Fruit fly (Drosophila melanogaster) whole organism, embryonic: Measurements from ENCODE around the gene CG32243.
A peak's percentile ranks its signal among the peaks of the same experiment; 100 is the strongest.

Source experiments
- Abd-B ChIP-seq: fragments of 200-800 bp; sonication (Bioruptor generic); optimal IDR thresholded peaks from 2 replicates; lab custom pipeline; 2018; ENCODE audit warnings: missing biosample characterization, mild to moderate bottlenecking, missing genetic modification characterization, moderate library complexity
- BEAF-32 ChIP-seq: fragments of 200-800 bp; sonication (Bioruptor generic); optimal IDR thresholded peaks from 3 replicates; lab custom pipeline; 2017; ENCODE audit warnings: missing biosample characterization, missing genetic modification characterization, mild to moderate bottlenecking, moderate library complexity, missing genetic modification reagents
- CG10321 ChIP-seq: fragments of 200-800 bp; sonication (Bioruptor generic); IDR thresholded peaks from 2 replicates; pipeline ENCODE4 v1.3.6; 2022; ENCODE audit warnings: missing biosample characterization, missing genetic modification characterization
- CG11504 ChIP-seq: fragments of 200-800 bp; sonication (Bioruptor generic); optimal IDR thresholded peaks from 3 replicates; lab custom pipeline; 2019; ENCODE audit warnings: missing biosample characterization, mild to moderate bottlenecking, missing genetic modification characterization, moderate library complexity
- CG12391 ChIP-seq: fragments of 200-800 bp; sonication (Bioruptor generic); optimal IDR thresholded peaks from 3 replicates; lab custom pipeline; 2018; ENCODE audit warnings: missing biosample characterization, mild to moderate bottlenecking, missing genetic modification characterization, moderate library complexity
- CG12769 ChIP-seq: fragments of 200-800 bp; sonication (Bioruptor generic); optimal IDR thresholded peaks from 2 replicates; lab custom pipeline; 2019; ENCODE audit warnings: missing biosample characterization, mild to moderate bottlenecking, missing genetic modification characterization, moderate library complexity
- CG13624 ChIP-seq: fragments of 200-800 bp; sonication (Bioruptor generic); optimal IDR thresholded peaks from 2 replicates; lab custom pipeline; 2016; ENCODE audit warnings: missing biosample characterization, missing genetic modification characterization
- CG13894 ChIP-seq: fragments of 200-800 bp; sonication (Bioruptor generic); optimal IDR thresholded peaks from 3 replicates; lab custom pipeline; 2018; ENCODE audit warnings: missing biosample characterization, mild to moderate bottlenecking, missing genetic modification characterization, moderate library complexity
- CG15696 ChIP-seq: fragments of 200-800 bp; sonication (Bioruptor generic); optimal IDR thresholded peaks from 2 replicates; lab custom pipeline; 2019; ENCODE audit warnings: missing biosample characterization, mild to moderate bottlenecking, missing genetic modification characterization, moderate library complexity
- CG16813 ChIP-seq: fragments of 200-800 bp; sonication (Bioruptor generic); IDR thresholded peaks from 3 replicates; pipeline ENCODE4 v1.3.6; 2022; ENCODE audit warnings: missing biosample characterization, missing genetic modification characterization; ENCODE audit not compliant: partially characterized antibody
- CG2116 ChIP-seq: fragments of 200-800 bp; sonication (Bioruptor generic); optimal IDR thresholded peaks from 3 replicates; lab custom pipeline; 2018; ENCODE audit warnings: missing biosample characterization, mild to moderate bottlenecking, missing genetic modification characterization
- CG3281 ChIP-seq: fragments of 200-800 bp; sonication (Bioruptor generic); optimal IDR thresholded peaks from 3 replicates; lab custom pipeline; 2017; ENCODE audit warnings: missing biosample characterization, mild to moderate bottlenecking, missing genetic modification characterization
- CG33213 ChIP-seq: fragments of 200-800 bp; sonication (Bioruptor generic); optimal IDR thresholded peaks from 3 replicates; lab custom pipeline; 2016; ENCODE audit warnings: missing biosample characterization, missing genetic modification characterization
- CG4360 ChIP-seq: fragments of 200-800 bp; sonication (Bioruptor generic); IDR thresholded peaks from 2 replicates; pipeline ENCODE4 v1.3.6; 2022; ENCODE audit warnings: missing biosample characterization, missing genetic modification characterization
- CG6175 ChIP-seq: fragments of 200-800 bp; sonication (Bioruptor generic); IDR thresholded peaks from 3 replicates; pipeline ENCODE4 v1.3.6; 2022; ENCODE audit warnings: missing biosample characterization, missing genetic modification characterization
- CG6683 ChIP-seq: fragments of 200-800 bp; sonication (Bioruptor generic); optimal IDR thresholded peaks from 2 replicates; lab custom pipeline; 2017; ENCODE audit warnings: missing biosample characterization, mild to moderate bottlenecking, missing genetic modification characterization, missing genetic modification reagents
- CG6791 ChIP-seq: fragments of 200-800 bp; sonication (Bioruptor generic); IDR thresholded peaks from 3 replicates; pipeline ENCODE4 v1.3.6; 2022; ENCODE audit warnings: missing biosample characterization, missing genetic modification characterization; ENCODE audit not compliant: partially characterized antibody
- CG7556 ChIP-seq: fragments of 200-800 bp; sonication (Bioruptor generic); optimal IDR thresholded peaks from 2 replicates; lab custom pipeline; 2017; ENCODE audit warnings: missing biosample characterization, mild to moderate bottlenecking, missing genetic modification characterization
- CG7987 ChIP-seq: fragments of 200-800 bp; sonication (Bioruptor generic); optimal IDR thresholded peaks from 2 replicates; lab custom pipeline; 2018; ENCODE audit warnings: missing biosample characterization, mild to moderate bottlenecking, missing genetic modification characterization, moderate library complexity
- CG8089 ChIP-seq: fragments of 200-800 bp; sonication (Bioruptor generic); optimal IDR thresholded peaks from 3 replicates; lab custom pipeline; 2016; ENCODE audit warnings: missing biosample characterization, missing genetic modification characterization
- CG8290 ChIP-seq, 3 experiments: fragments of 200-800 bp; sonication (Bioruptor generic); optimal IDR thresholded peaks; 2 replicates each; lab custom pipeline; 2016 to 2019; ENCODE audit warnings: missing biosample characterization in 3 of 3, missing genetic modification characterization in 3 of 3, mild to moderate bottlenecking in 2 of 3, moderate library complexity in 1 of 3
- CG8478 ChIP-seq: fragments of >200 bp; optimal IDR thresholded peaks from 2 replicates; lab custom pipeline; 2018
- CG9609 ChIP-seq: fragments of 200-800 bp; sonication (Bioruptor generic); optimal IDR thresholded peaks from 3 replicates; lab custom pipeline; 2016; ENCODE audit warnings: missing biosample characterization, missing genetic modification characterization
- CG9876 ChIP-seq: fragments of 200-800 bp; sonication (Bioruptor generic); optimal IDR thresholded peaks from 2 replicates; lab custom pipeline; 2016; ENCODE audit warnings: missing biosample characterization, missing genetic modification characterization
- CG9932 ChIP-seq: fragments of 200-800 bp; sonication (Bioruptor generic); IDR thresholded peaks from 2 replicates; pipeline ENCODE4 v1.3.6; 2022; ENCODE audit warnings: missing biosample characterization, missing genetic modification characterization
- CTCF ChIP-seq: fragments of 200-800 bp; sonication (Bioruptor generic); optimal IDR thresholded peaks from 2 replicates; lab custom pipeline; 2017; ENCODE audit warnings: missing biosample characterization, mild to moderate bottlenecking, missing genetic modification characterization, moderate library complexity
- Dfd ChIP-seq, 2 experiments: fragments of >200 bp; optimal IDR thresholded peaks; 2 replicates each; lab custom pipeline; 2017; ENCODE audit warnings: missing biosample characterization in 2 of 2, missing genetic modification characterization in 2 of 2
- E2f2 ChIP-seq: fragments of 200-800 bp; sonication (Bioruptor generic); IDR thresholded peaks from 2 replicates; pipeline ENCODE4 v1.3.6; 2022; ENCODE audit warnings: missing biosample characterization, missing genetic modification characterization
- Eip74EF ChIP-seq, 2 experiments: fragments of 200-800 bp in 1 of 2; fragments of >200 bp in 1 of 2; sonication (Bioruptor generic) in 1 of 2; optimal IDR thresholded peaks; 2 replicates each; lab custom pipeline; 2017 to 2019; ENCODE audit warnings: missing biosample characterization in 2 of 2, missing genetic modification characterization in 2 of 2, mild to moderate bottlenecking in 1 of 2, moderate library complexity in 1 of 2
- Ets65A ChIP-seq: fragments of 200-800 bp; sonication (Bioruptor generic); peaks from one replicate; lab custom pipeline; 2016; ENCODE audit warnings: missing biosample characterization, missing genetic modification characterization
- HmgD ChIP-seq: fragments of 200-800 bp; sonication (Bioruptor generic); optimal IDR thresholded peaks from 3 replicates; lab custom pipeline; 2016; ENCODE audit warnings: missing biosample characterization, missing genetic modification characterization
- Mad ChIP-seq: fragments of 200-800 bp; sonication (Bioruptor generic); optimal IDR thresholded peaks from 2 replicates; lab custom pipeline; 2016; ENCODE audit warnings: missing biosample characterization, missing genetic modification characterization
- NC2α ChIP-seq: fragments of 200-800 bp; sonication (Bioruptor generic); optimal IDR thresholded peaks from 2 replicates; lab custom pipeline; 2016; ENCODE audit warnings: missing biosample characterization, missing genetic modification characterization
- Nf-YA ChIP-seq: fragments of 200-800 bp; sonication (Bioruptor generic); IDR thresholded peaks from 2 replicates; pipeline ENCODE4 v1.3.6; 2022; ENCODE audit warnings: missing biosample characterization, missing genetic modification characterization
- ac ChIP-seq: fragments of 200-800 bp; sonication (Bioruptor generic); optimal IDR thresholded peaks from 3 replicates; lab custom pipeline; 2017; ENCODE audit warnings: missing biosample characterization, mild to moderate bottlenecking, missing genetic modification characterization
- ato ChIP-seq: fragments of 200-800 bp; sonication (Bioruptor generic); IDR thresholded peaks from 2 replicates; pipeline ENCODE4 v1.3.6; 2022; ENCODE audit warnings: missing biosample characterization, missing genetic modification characterization; ENCODE audit not compliant: partially characterized antibody
- bigmax ChIP-seq: fragments of 200-800 bp; sonication (Bioruptor generic); optimal IDR thresholded peaks from 2 replicates; lab custom pipeline; 2018; ENCODE audit warnings: missing biosample characterization, mild to moderate bottlenecking, missing genetic modification characterization
- dysf ChIP-seq: fragments of 200-800 bp; sonication (Bioruptor generic); IDR thresholded peaks from 3 replicates; pipeline ENCODE4 v1.3.6; 2022; ENCODE audit warnings: missing biosample characterization, missing genetic modification characterization
- gro ChIP-seq: fragments of 200-800 bp; sonication (Bioruptor generic); optimal IDR thresholded peaks from 2 replicates; lab custom pipeline; 2016; ENCODE audit warnings: missing biosample characterization, missing genetic modification characterization
- knrl ChIP-seq: fragments of 200-800 bp; sonication (Bioruptor generic); IDR thresholded peaks from 3 replicates; pipeline ENCODE4 v1.3.6; 2022; ENCODE audit warnings: missing biosample characterization, missing genetic modification characterization; ENCODE audit not compliant: partially characterized antibody
- mld ChIP-seq: fragments of 200-800 bp; sonication (Bioruptor generic); IDR thresholded peaks from 3 replicates; pipeline ENCODE4 v1.3.6; 2022; ENCODE audit warnings: missing biosample characterization, missing genetic modification characterization; ENCODE audit not compliant: partially characterized antibody
- nmo ChIP-seq: fragments of 200-800 bp; sonication (Bioruptor generic); optimal IDR thresholded peaks from 2 replicates; lab custom pipeline; 2018; ENCODE audit warnings: missing biosample characterization, mild to moderate bottlenecking, missing genetic modification characterization, moderate library complexity
- pnt ChIP-seq: fragments of 200-800 bp; sonication (Bioruptor generic); optimal IDR thresholded peaks from 3 replicates; lab custom pipeline; 2016; ENCODE audit warnings: missing biosample characterization, missing genetic modification characterization
- rib ChIP-seq: fragments of 200-800 bp; sonication (Bioruptor generic); IDR thresholded peaks from 2 replicates; pipeline ENCODE4 v1.3.6; 2022; ENCODE audit warnings: missing biosample characterization, missing genetic modification characterization
- slou ChIP-seq: fragments of 200-800 bp; sonication (Bioruptor generic); optimal IDR thresholded peaks from 3 replicates; lab custom pipeline; 2016; ENCODE audit warnings: missing biosample characterization, missing genetic modification characterization
- stwl ChIP-seq: fragments of 200-800 bp; sonication (Bioruptor generic); optimal IDR thresholded peaks from 3 replicates; lab custom pipeline; 2018; ENCODE audit warnings: missing biosample characterization, mild to moderate bottlenecking, missing genetic modification characterization, moderate library complexity
- tio ChIP-seq: fragments of 200-800 bp; sonication (Bioruptor generic); optimal IDR thresholded peaks from 2 replicates; lab custom pipeline; 2017; ENCODE audit warnings: missing biosample characterization, missing genetic modification characterization, inconsistent platforms
- trem ChIP-seq: fragments of 200-800 bp; optimal IDR thresholded peaks from 3 replicates; lab custom pipeline; 2019; ENCODE audit warnings: missing biosample characterization, mild to moderate bottlenecking, missing genetic modification characterization, moderate library complexity
- twi ChIP-seq: fragments of 200-800 bp; optimal IDR thresholded peaks from 2 replicates; lab custom pipeline; 2019; ENCODE audit warnings: missing biosample characterization, mild to moderate bottlenecking, missing genetic modification characterization, moderate library complexity
- zf30C ChIP-seq: fragments of 200-800 bp; sonication (Bioruptor generic); optimal IDR thresholded peaks from 3 replicates; lab custom pipeline; 2018; ENCODE audit warnings: missing biosample characterization, mild to moderate bottlenecking, missing genetic modification characterization
- zfh2 ChIP-seq: fragments of 200-800 bp; sonication (Bioruptor generic); optimal IDR thresholded peaks from 2 replicates; lab custom pipeline; 2016; ENCODE audit warnings: missing biosample characterization, missing genetic modification characterization

The CG32243 gene

DNA sequence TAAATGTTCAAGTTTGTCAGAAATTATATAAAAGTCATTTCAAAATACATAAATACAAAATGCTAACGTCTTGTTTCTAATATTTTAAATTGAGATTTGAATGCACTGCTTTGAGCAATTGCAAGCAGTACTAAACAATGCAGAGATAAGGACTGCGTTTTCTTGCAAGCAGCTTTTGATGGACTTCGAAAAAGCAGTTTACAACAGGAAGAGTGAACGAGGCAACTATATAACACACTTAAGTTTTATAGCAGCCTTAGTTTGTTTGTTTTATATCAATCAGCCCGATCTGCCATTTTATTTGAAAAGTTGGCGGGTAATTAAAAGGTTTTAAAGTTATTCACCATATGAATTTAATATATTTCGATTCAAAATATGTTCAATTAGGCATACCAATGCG lies 12.4 kb upstream of the CG32243 start (continued):
- TF ChIP-seq stwl: peak; percentile 99
- peak; percentile 94 for TF ChIP-seq CG10321 (GFP tag; lab: Robert Waterston, UW)
- peak; percentile 28 for TF ChIP-seq CG9876 (GFP tag; lab: Kevin White, UChicago)
- no peak for TF ChIP-seq tio (GFP tag; lab: Kevin White, UChicago)
- TF ChIP-seq CG15696 (tag; lab: Kevin White, UChicago): peak; percentile 27
- TF ChIP-seq pnt: no peak
- TF ChIP-seq CTCF: peak; percentile 7
- TF ChIP-seq trem (tag; lab: Kevin White, UChicago): peak; percentile 25
- TF ChIP-seq CG11504 (tag; lab: Kevin White, UChicago): peak; percentile 41
- TF ChIP-seq dysf (GFP tag; lab: Robert Waterston, UW): no peak
- peak; percentile 51 for TF ChIP-seq CG33213
- peak; percentile 84 for TF ChIP-seq CG8478 (lab: Kevin White, UChicago)
- no peak for TF ChIP-seq NC2α (GFP tag; lab: Kevin White, UChicago)
- no peak for TF ChIP-seq CG8290 (GFP tag; optimal IDR thresholded peaks at IDR 0.05; lab: Kevin White, UChicago)
- TF ChIP-seq CG8290 (tag; optimal IDR thresholded peaks at IDR 0.05; lab: Kevin White, UChicago): peak; percentile 7 to 75
- peak; percentile 37 for TF ChIP-seq CG13624 (GFP tag; lab: Kevin White, UChicago)
- peak; percentile 53; the same call in 1 of the 3 replicates for TF ChIP-seq knrl
- TF ChIP-seq slou (GFP tag; lab: Kevin White, UChicago): peak; percentile 16
- TF ChIP-seq CG13894 (tag; lab: Kevin White, UChicago): peak; percentile 11
- peak; percentile 4 for TF ChIP-seq CG9609 (GFP tag; lab: Kevin White, UChicago)
- no peak for TF ChIP-seq CG2116
- no peak for TF ChIP-seq CG3281 (GFP tag; lab: Kevin White, UChicago)
- TF ChIP-seq Nf-YA (GFP tag; lab: Robert Waterston, UW): no peak
- no peak for TF ChIP-seq ato (GFP tag; lab: Robert Waterston, UW)
- peak in 1 of 2 experiments; percentile 30 for TF ChIP-seq Eip74EF (GFP tag; optimal IDR thresholded peaks at IDR 0.05; lab: Kevin White, UChicago)
- TF ChIP-seq ac (GFP tag; lab: Kevin White, UChicago): no peak
- no peak for TF ChIP-seq CG4360 (GFP tag; lab: Robert Waterston, UW)
- peak; percentile 37; the same call in 1 of the 3 replicates for TF ChIP-seq CG16813 (GFP tag; lab: Robert Waterston, UW)
- TF ChIP-seq nmo: peak; percentile 72
- no peak for TF ChIP-seq mld (GFP tag; lab: Robert Waterston, UW)
- no peak for TF ChIP-seq zf30C (GFP tag; lab: Kevin White, UChicago)
- peak; percentile 94 for TF ChIP-seq E2f2 (GFP tag; lab: Robert Waterston, UW)
- peak in 1 of 2 experiments; percentile 66 for TF ChIP-seq Dfd (GFP tag; optimal IDR thresholded peaks at IDR 0.05; lab: Kevin White, UChicago)
- TF ChIP-seq CG6791 (GFP tag; lab: Robert Waterston, UW): 0 out of 3 replicates have a peak, but pooled peaks have one; percentile 38
- no peak for TF ChIP-seq CG7987
- TF ChIP-seq HmgD (GFP tag; lab: Kevin White, UChicago): peak; percentile 95
- peak; percentile 34 for TF ChIP-seq CG12769 (tag; lab: Kevin White, UChicago)
- no peak for TF ChIP-seq CG8089 (GFP tag; lab: Kevin White, UChicago)
- TF ChIP-seq CG6175 (GFP tag; lab: Robert Waterston, UW): no peak
- peak; percentile 17 for TF ChIP-seq CG12391 (tag; lab: Kevin White, UChicago)
- peak; percentile 31 for TF ChIP-seq twi (tag; lab: Kevin White, UChicago)
- 0 out of 2 replicates have a peak, but pooled peaks have one; percentile 38 for TF ChIP-seq CG9932 (GFP tag; lab: Robert Waterston, UW)
- TF ChIP-seq Abd-B (GFP tag; lab: Kevin White, UChicago): peak; percentile 91
- TF ChIP-seq Ets65A (GFP tag; lab: Kevin White, UChicago): peak; percentile 99
- TF ChIP-seq CG7556 (GFP tag; lab: Kevin White, UChicago): no peak
- TF ChIP-seq Mad (GFP tag; lab: Kevin White, UChicago): peak; percentile 17
- TF ChIP-seq CG6683 (GFP tag; lab: Kevin White, UChicago): no peak
- peak; percentile 19 for TF ChIP-seq BEAF-32
- no peak for TF ChIP-seq zfh2
- no peak for TF ChIP-seq bigmax
- TF ChIP-seq rib (GFP tag; lab: Robert Waterston, UW): no peak
- TF ChIP-seq gro: peak; percentile 29
